Worm (Caenorhabditis elegans) whole organism, L3 larva: ENCODE data around the gene Y60A9.3.

Source experiments
- aly-2 ChIP-seq: fragments of 150-350 bp; optimal IDR thresholded peaks from 2 replicates; lab custom pipeline; 2014; ENCODE audit warnings: missing biosample characterization, missing genetic modification characterization
- ama-1 ChIP-seq: fragments of 150-350 bp; optimal IDR thresholded peaks from 2 replicates; lab custom pipeline; 2018
- ceh-28 ChIP-seq: fragments of 150-350 bp; optimal IDR thresholded peaks from 2 replicates; lab custom pipeline; 2014; ENCODE audit warnings: missing biosample characterization, missing genetic modification reagents, missing genetic modification characterization
- ceh-82 ChIP-seq: fragments of 150-350 bp; optimal IDR thresholded peaks from 2 replicates; lab custom pipeline; 2014; ENCODE audit warnings: missing biosample characterization, missing genetic modification characterization
- ceh-9 ChIP-seq: sonication (generic microtip); optimal IDR thresholded peaks from 2 replicates; lab custom pipeline; 2018; ENCODE audit warnings: missing biosample characterization, missing genetic modification characterization
- daf-12 ChIP-seq: fragments of 150-350 bp; optimal IDR thresholded peaks from 2 replicates; lab custom pipeline; 2014; ENCODE audit warnings: missing biosample characterization, missing genetic modification reagents, missing genetic modification characterization
- egl-27 ChIP-seq: sonication (generic microtip); optimal IDR thresholded peaks from 4 replicates; lab custom pipeline; 2017; ENCODE audit warnings: missing biosample characterization, missing genetic modification reagents, missing genetic modification characterization
- egl-5 ChIP-seq: fragments of 150-350 bp; optimal IDR thresholded peaks from 2 replicates; lab custom pipeline; 2017; ENCODE audit warnings: missing biosample characterization, missing genetic modification reagents, missing genetic modification characterization, inconsistent platforms
- elt-1 ChIP-seq: fragments of 150-350 bp; optimal IDR thresholded peaks from 2 replicates; lab custom pipeline; 2014; ENCODE audit warnings: missing biosample characterization, missing genetic modification characterization
- elt-2 ChIP-seq: sonication (generic microtip); optimal IDR thresholded peaks from 2 replicates; lab custom pipeline; 2016; ENCODE audit warnings: missing genetic modification reagents, mild to moderate bottlenecking, missing genetic modification characterization, missing compliant biosample characterization
- elt-3 ChIP-seq, 3 experiments: fragments of 150-350 bp in 1 of 3; sonication (generic microtip) in 2 of 3; optimal IDR thresholded peaks; 2 replicates in 2 of 3; 4 replicates in 1 of 3; lab custom pipeline; 2014 to 2017; ENCODE audit warnings: missing biosample characterization in 3 of 3, missing genetic modification characterization in 3 of 3
- eor-1 ChIP-seq, 2 experiments: fragments of 150-350 bp; optimal IDR thresholded peaks; 2 replicates each; lab custom pipeline; 2014 to 2018; ENCODE audit warnings: missing biosample characterization in 2 of 2, missing genetic modification characterization in 2 of 2
- fkh-2 ChIP-seq: fragments of 150-350 bp; optimal IDR thresholded peaks from 2 replicates; lab custom pipeline; 2014; ENCODE audit warnings: missing biosample characterization, missing genetic modification reagents, missing genetic modification characterization
- fos-1 ChIP-seq: fragments of 150-350 bp; optimal IDR thresholded peaks from 2 replicates; lab custom pipeline; 2014; ENCODE audit warnings: missing biosample characterization, missing genetic modification characterization
- lin-15B ChIP-seq: fragments of 150-350 bp; optimal IDR thresholded peaks from 2 replicates; lab custom pipeline; 2014; ENCODE audit warnings: missing biosample characterization, missing genetic modification characterization
- lin-39 ChIP-seq: fragments of 150-350 bp; optimal IDR thresholded peaks from 2 replicates; lab custom pipeline; 2018; ENCODE audit warnings: missing biosample characterization, missing genetic modification reagents, missing genetic modification characterization
- mdl-1 ChIP-seq: fragments of 150-350 bp; optimal IDR thresholded peaks from 2 replicates; lab custom pipeline; 2014; ENCODE audit warnings: missing biosample characterization, missing genetic modification characterization
- nfya-1 ChIP-seq: sonication (generic microtip); optimal IDR thresholded peaks from 2 replicates; lab custom pipeline; 2017; ENCODE audit warnings: missing genetic modification characterization, mild to moderate bottlenecking, missing compliant biosample characterization, antibody characterized with exemption, moderate library complexity; ENCODE audit not compliant: insufficient read depth
- nhr-12 ChIP-seq: fragments of 150-350 bp; optimal IDR thresholded peaks from 2 replicates; lab custom pipeline; 2014; ENCODE audit warnings: missing biosample characterization, missing genetic modification characterization
- nhr-23 ChIP-seq: fragments of 150-350 bp; optimal IDR thresholded peaks from 2 replicates; lab custom pipeline; 2014; ENCODE audit warnings: missing biosample characterization, missing genetic modification reagents, missing genetic modification characterization
- nhr-237 ChIP-seq: fragments of 150-350 bp; optimal IDR thresholded peaks from 2 replicates; lab custom pipeline; 2014; ENCODE audit warnings: missing biosample characterization, missing genetic modification characterization
- nhr-25 ChIP-seq: sonication (generic microtip); optimal IDR thresholded peaks from 2 replicates; lab custom pipeline; 2017; ENCODE audit warnings: missing biosample characterization, missing genetic modification characterization
- nhr-28 ChIP-seq: fragments of 150-350 bp; optimal IDR thresholded peaks from 2 replicates; lab custom pipeline; 2014; ENCODE audit warnings: missing biosample characterization, missing genetic modification characterization
- nhr-67 ChIP-seq: fragments of 150-350 bp; optimal IDR thresholded peaks from 2 replicates; lab custom pipeline; 2014; ENCODE audit warnings: missing biosample characterization, missing genetic modification characterization
- nhr-76 ChIP-seq: fragments of 150-350 bp; sonication (generic microtip); optimal IDR thresholded peaks from 5 replicates; lab custom pipeline; 2014; ENCODE audit warnings: missing biosample characterization, missing genetic modification characterization
- pha-4 ChIP-seq: fragments of 150-350 bp; optimal IDR thresholded peaks from 2 replicates; lab custom pipeline; 2014; ENCODE audit warnings: missing biosample characterization, missing genetic modification reagents, missing genetic modification characterization
- pqm-1 ChIP-seq: fragments of 150-350 bp; optimal IDR thresholded peaks from 2 replicates; lab custom pipeline; 2017; ENCODE audit warnings: missing biosample characterization, missing genetic modification characterization, inconsistent platforms
- skn-1 ChIP-seq: fragments of 150-350 bp; optimal IDR thresholded peaks from 2 replicates; lab custom pipeline; 2014; ENCODE audit warnings: missing biosample characterization, missing genetic modification characterization
- snpc-4 ChIP-seq: fragments of 150-350 bp; optimal IDR thresholded peaks from 2 replicates; lab custom pipeline; 2014; ENCODE audit warnings: missing biosample characterization, missing genetic modification characterization
- tbx-2 ChIP-seq: sonication (generic microtip); optimal IDR thresholded peaks from 2 replicates; lab custom pipeline; 2016; ENCODE audit warnings: mild to moderate bottlenecking, missing genetic modification characterization, missing compliant biosample characterization
- zag-1 ChIP-seq: fragments of 150-350 bp; optimal IDR thresholded peaks from 2 replicates; lab custom pipeline; 2014; ENCODE audit warnings: missing biosample characterization, missing genetic modification characterization

The Y60A9.3 gene

ce11 chrX:14382951-14383350 lies at the start of gene Y60A9.3:
Y60A9.3 (plus strand) TSS chrX:14383251.
- no peak for TF ChIP-seq pqm-1 (tag; lab: Kevin White, UChicago)
- no peak for TF ChIP-seq elt-1 (tag; lab: Kevin White, UChicago)
- no peak for TF ChIP-seq elt-3 (tag; optimal IDR thresholded peaks at IDR 0.05; lab: Kevin White, UChicago)
- TF ChIP-seq nhr-76 (tag; lab: Kevin White, UChicago): no peak
- TF ChIP-seq egl-5 (tag; lab: Kevin White, UChicago): no peak
- no peak for TF ChIP-seq ceh-82 (tag; lab: Kevin White, UChicago)
- TF ChIP-seq nhr-12 (tag; lab: Kevin White, UChicago): no peak
- no peak for TF ChIP-seq nhr-237
- TF ChIP-seq aly-2 (tag; lab: Kevin White, UChicago): no peak
- TF ChIP-seq ceh-28 (tag; lab: Kevin White, UChicago): no peak
- TF ChIP-seq ama-1 (lab: Kevin White, UChicago): no peak
- no peak for TF ChIP-seq skn-1 (tag; lab: Kevin White, UChicago)

ce11 chrX:14334151-14334550 lies 48.9 kb upstream of the Y60A9.3 start:
- TF ChIP-seq egl-27 (tag; lab: Kevin White, UChicago) (no peak), nhr-23 (tag; lab: Kevin White, UChicago) (peak; percentile 47), zag-1 (tag; lab: Kevin White, UChicago) (no peak), nhr-25 (tag; lab: Kevin White, UChicago) (peak; percentile 90), nhr-12 (tag; lab: Kevin White, UChicago) (no peak), nfya-1 (tag; lab: Kevin White, UChicago) (peak; percentile 84), nhr-67 (tag; lab: Kevin White, UChicago) (no peak), ceh-9 (tag; lab: Kevin White, UChicago) (no peak), mdl-1 (no peak), daf-12 (tag; lab: Kevin White, UChicago) (peak; percentile 34), snpc-4 (tag; lab: Kevin White, UChicago) (no peak), elt-3 (tag; optimal IDR thresholded peaks at IDR 0.05; lab: Kevin White, UChicago) (no peak), nhr-76 (tag; lab: Kevin White, UChicago) (no peak)

ce11 chrX:14335220-14335619 lies 47.8 kb upstream of the Y60A9.3 start, which contains the start of gene K04G11.1:
K04G11.1 (plus strand) TSS chrX:14335520.
- no peak for TF ChIP-seq fkh-2 (tag; lab: Kevin White, UChicago)
- TF ChIP-seq elt-1 (tag; lab: Kevin White, UChicago): no peak
- TF ChIP-seq nhr-25 (tag; lab: Kevin White, UChicago): no peak
- TF ChIP-seq lin-15B: no peak
- no peak for TF ChIP-seq ceh-9 (tag; lab: Kevin White, UChicago)
- no peak for TF ChIP-seq elt-2 (tag; lab: Kevin White, UChicago)
- TF ChIP-seq, all 47 proteins: peak for 0

- TF ChIP-seq pha-4 (tag; lab: Kevin White, UChicago) (peak; percentile 10), eor-1 (tag; optimal IDR thresholded peaks at IDR 0.05; lab: Kevin White, UChicago) (no peak), nfya-1 (tag; lab: Kevin White, UChicago) (no peak), pqm-1 (tag; lab: Kevin White, UChicago) (no peak), nhr-76 (tag; lab: Kevin White, UChicago) (no peak), zag-1 (tag; lab: Kevin White, UChicago) (no peak), nhr-12 (tag; lab: Kevin White, UChicago) (no peak), egl-27 (tag; lab: Kevin White, UChicago) (no peak), lin-15B (no peak)
Observed at ce11 chrX:14335621-14336020, 47.4 kb upstream of the Y60A9.3 start.

- TF ChIP-seq ceh-82 (tag; lab: Kevin White, UChicago) (no peak), lin-39 (tag; lab: Kevin White, UChicago) (peak; percentile 16), egl-5 (tag; lab: Kevin White, UChicago) (no peak), fos-1 (no peak), tbx-2 (no peak), nhr-28 (tag; lab: Kevin White, UChicago) (no peak), nhr-25 (tag; lab: Kevin White, UChicago) (peak; percentile 84), zag-1 (tag; lab: Kevin White, UChicago) (no peak), elt-1 (tag; lab: Kevin White, UChicago) (peak; percentile 72), elt-2 (tag; lab: Kevin White, UChicago) (no peak), eor-1 (tag; optimal IDR thresholded peaks at IDR 0.05; lab: Kevin White, UChicago) (no peak)
Observed at ce11 chrX:14338896-14339295, 44.2 kb upstream of the Y60A9.3 start.
